Worm (Caenorhabditis elegans): Measurements from ENCODE around the gene K09C4.7.

DNA sequence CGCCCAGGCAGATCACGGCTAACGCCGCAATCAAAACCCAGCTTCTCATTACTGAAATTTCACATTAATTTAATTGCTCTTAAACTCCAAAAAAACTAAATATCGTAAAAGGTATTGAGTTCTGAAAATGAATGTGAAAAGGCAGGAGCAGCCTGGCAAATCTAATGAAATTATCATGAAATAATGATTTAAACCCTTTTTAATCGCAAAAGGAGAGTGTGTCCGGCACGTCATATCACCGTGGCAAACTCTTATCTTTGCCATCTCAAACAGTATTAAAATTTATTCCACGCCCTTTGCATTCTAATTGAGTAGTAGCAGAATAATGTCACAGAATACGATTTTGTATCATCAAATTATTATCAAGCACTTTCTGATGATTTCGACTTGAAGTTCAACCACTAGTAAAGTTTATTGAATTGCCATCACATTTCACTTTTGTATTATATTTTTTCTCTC lies 37.3 kb upstream of the K09C4.7 start, which contains the start of gene F28B4.3:
- TF ChIP-seq ccch-3 (GFP tag; optimal IDR thresholded peaks at IDR 0.05) (no peak), lin-35 (GFP tag; optimal IDR thresholded peaks at IDR 0.05) (no peak), nhr-27 (tag; optimal IDR thresholded peaks at IDR 0.05) (no peak), mcd-1 (GFP tag; IDR thresholded peaks at IDR 0.05) (no peak), unc-62 (GFP tag; optimal IDR thresholded peaks at IDR 0.05) (no peak), ZK185.1 (tag; optimal IDR thresholded peaks at IDR 0.05; ENCODE audit: poor library complexity, severe bottlenecking) (no peak), rcor-1 (GFP tag; IDR thresholded peaks at IDR 0.05) (no peak), die-1 (tag; optimal IDR thresholded peaks at IDR 0.05) (no peak), bed-2 (GFP tag; IDR thresholded peaks at IDR 0.05) (no peak), F23B12.7 (tag; optimal IDR thresholded peaks at IDR 0.05; ENCODE audit: insufficient read depth) (no peak), dpl-1 (GFP tag; optimal IDR thresholded peaks at IDR 0.05) (no peak), ama-1 (optimal IDR thresholded peaks at IDR 0.05) (no peak), ama-1 (GFP tag; optimal IDR thresholded peaks at IDR 0.05) (no peak)
